Fruit fly (Drosophila melanogaster): ENCODE data around the gene CG1394.

The CG1394 gene

DNA sequence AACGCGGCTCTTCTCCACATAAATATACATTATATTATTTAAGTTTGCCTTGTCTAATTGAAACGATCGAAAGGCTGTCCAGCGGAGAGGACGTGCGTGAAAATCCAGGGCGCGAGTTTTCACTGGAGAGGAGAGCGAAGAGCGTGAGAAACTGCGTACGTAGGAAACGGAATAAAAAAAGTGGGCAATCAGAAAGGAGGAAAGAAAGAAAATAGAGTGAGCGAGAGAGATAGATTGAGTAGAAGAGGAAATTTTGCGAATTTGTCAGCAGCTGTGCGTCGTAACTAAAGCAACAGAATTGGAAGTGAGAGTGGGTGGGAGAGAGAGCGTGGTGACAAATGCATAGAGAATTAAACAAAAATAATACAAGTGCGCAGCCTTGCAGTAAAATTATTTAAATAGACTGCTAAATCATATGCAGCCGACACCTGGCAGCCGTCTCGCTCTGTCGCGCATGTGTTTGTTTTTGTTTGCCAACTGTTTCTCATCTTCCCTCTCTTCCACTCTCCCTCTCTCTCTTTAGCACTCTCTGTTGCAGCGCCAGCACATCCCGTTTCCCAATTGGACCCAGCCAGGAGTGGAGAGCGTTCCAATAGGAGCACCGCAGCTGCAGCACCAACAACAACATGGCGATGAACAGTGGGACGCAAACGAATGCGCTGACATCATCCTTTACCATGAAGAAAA lies 15.8 kb downstream of the CG1394 start (continued):
- TF ChIP-seq maf-S (GFP tag; optimal IDR thresholded peaks at IDR 0.05) (no peak), phol (tag; optimal IDR thresholded peaks at IDR 0.05) (peak; percentile 36), cato (GFP tag; optimal IDR thresholded peaks at IDR 0.05; ENCODE audit: borderline replicate concordance) (no peak), CG1832 (GFP tag; optimal IDR thresholded peaks at IDR 0.05) (peak; percentile 85), CG11247 (GFP tag; IDR thresholded peaks at IDR 0.05) (no peak), CG2202 (tag; optimal IDR thresholded peaks at IDR 0.05) (no peak), Max (GFP tag; optimal IDR thresholded peaks at IDR 0.05) (no peak), Chrac-16 (GFP tag; optimal IDR thresholded peaks at IDR 0.05) (no peak), MBD-R2 (GFP tag; IDR thresholded peaks at IDR 0.05) (no peak), gsb-n (tag; optimal IDR thresholded peaks at IDR 0.05) (no peak), CG33557 (GFP tag; optimal IDR thresholded peaks at IDR 0.05) (no peak), MESR4 (GFP tag; optimal IDR thresholded peaks at IDR 0.05) (peak; percentile 55), CG12236 (GFP tag; optimal IDR thresholded peaks at IDR 0.05) (no peak), org-1 (GFP tag; optimal IDR thresholded peaks at IDR 0.05) (no peak), Poxn (GFP tag; IDR thresholded peaks at IDR 0.05) (no peak), CG2875 (GFP tag; optimal IDR thresholded peaks at IDR 0.05) (no peak), CG3281 (GFP tag; optimal IDR thresholded peaks at IDR 0.05) (no peak), Kr (GFP tag; optimal IDR thresholded peaks at IDR 0.05) (no peak), CG15269 (tag; optimal IDR thresholded peaks at IDR 0.05) (no peak), kah (GFP tag; optimal IDR thresholded peaks at IDR 0.05) (peak; percentile 9), CG8281 (tag; optimal IDR thresholded peaks at IDR 0.05) (no peak), nau (GFP tag; optimal IDR thresholded peaks at IDR 0.05) (peak; percentile 27), sens (GFP tag) (no peak), Bdp1 (GFP tag; optimal IDR thresholded peaks at IDR 0.05) (no peak), lola (GFP tag; optimal IDR thresholded peaks at IDR 0.05) (no peak), fd102C (GFP tag; optimal IDR thresholded peaks at IDR 0.05) (no peak), CG17802 (tag; optimal IDR thresholded peaks at IDR 0.05) (no peak), Fer2 (tag; optimal IDR thresholded peaks at IDR 0.05) (no peak), Hmx (GFP tag; optimal IDR thresholded peaks at IDR 0.05) (no peak), ssp (GFP tag; IDR thresholded peaks at IDR 0.05) (no peak), CG1603 (tag; optimal IDR thresholded peaks at IDR 0.05) (no peak), aop (GFP tag; IDR thresholded peaks at IDR 0.05) (no peak), Gsc (GFP tag; IDR thresholded peaks at IDR 0.05) (no peak), tx (GFP tag; optimal IDR thresholded peaks at IDR 0.05) (no peak), fd96Cb (tag; optimal IDR thresholded peaks at IDR 0.05) (no peak), CG7357 (GFP tag; IDR thresholded peaks at IDR 0.05) (no peak), unpg (GFP tag; optimal IDR thresholded peaks at IDR 0.05) (no peak), Drgx (GFP tag; IDR thresholded peaks at IDR 0.05) (peak; percentile 16; the same call in 1 of the 2 replicates), her (GFP tag; optimal IDR thresholded peaks at IDR 0.05) (no peak), Xrp1 (GFP tag; IDR thresholded peaks at IDR 0.05) (no peak), klu (GFP tag; IDR thresholded peaks at IDR 0.05) (no peak), crp (GFP tag; optimal IDR thresholded peaks at IDR 0.05) (no peak), Lhr (GFP tag; optimal IDR thresholded peaks at IDR 0.05) (no peak), sim (GFP tag; IDR thresholded peaks at IDR 0.05) (no peak), Oli (tag; optimal IDR thresholded peaks at IDR 0.05) (no peak), HLHmδ (GFP tag; optimal IDR thresholded peaks at IDR 0.05) (no peak), Mes4 (GFP tag; optimal IDR thresholded peaks at IDR 0.05) (no peak), Dfd (GFP tag; optimal IDR thresholded peaks at IDR 0.05) (no peak), br (optimal IDR thresholded peaks at IDR 0.05) (no peak), Rx (GFP tag; IDR thresholded peaks at IDR 0.05) (no peak), wor (GFP tag; IDR thresholded peaks at IDR 0.05) (no peak)
